Fruit fly (Drosophila melanogaster) whole organism, embryonic: ENCODE measurements around the gene CG2145.

ENCODE experiments used
- Antp ChIP-seq: fragments of 200-800 bp; sonication (Bioruptor generic); optimal IDR thresholded peaks from 3 replicates; lab custom pipeline; 2016; ENCODE audit warnings: missing biosample characterization, missing genetic modification characterization
- Bteb2 ChIP-seq: fragments of 200-800 bp; sonication (Bioruptor generic); optimal IDR thresholded peaks from 2 replicates; lab custom pipeline; 2016; ENCODE audit warnings: missing biosample characterization, missing genetic modification characterization
- CG10321 ChIP-seq: fragments of 200-800 bp; sonication (Bioruptor generic); IDR thresholded peaks from 2 replicates; pipeline ENCODE4 v1.3.6; 2022; ENCODE audit warnings: missing biosample characterization, missing genetic modification characterization
- CG12236 ChIP-seq: fragments of 200-800 bp; sonication (Bioruptor generic); optimal IDR thresholded peaks from 2 replicates; lab custom pipeline; 2016; ENCODE audit warnings: missing biosample characterization, missing genetic modification characterization
- CG13123 ChIP-seq: fragments of 200-800 bp; sonication (Bioruptor generic); optimal IDR thresholded peaks from 2 replicates; lab custom pipeline; 2016; ENCODE audit warnings: missing biosample characterization, missing genetic modification characterization
- CG1647 ChIP-seq: fragments of 200-800 bp; sonication (Bioruptor generic); optimal IDR thresholded peaks from 3 replicates; lab custom pipeline; 2016; ENCODE audit warnings: missing biosample characterization, missing genetic modification characterization
- CG1832 ChIP-seq: fragments of 200-800 bp; sonication (Bioruptor generic); optimal IDR thresholded peaks from 2 replicates; lab custom pipeline; 2017; ENCODE audit warnings: missing biosample characterization, mild to moderate bottlenecking, missing genetic modification characterization, inconsistent platforms
- CG31441 ChIP-seq: fragments of 200-800 bp; sonication (Bioruptor generic); IDR thresholded peaks from 2 replicates; pipeline ENCODE4 v1.3.6; 2022; ENCODE audit warnings: missing biosample characterization, missing genetic modification characterization
- CG32767 ChIP-seq: fragments of 200-800 bp; sonication (Bioruptor generic); IDR thresholded peaks from 2 replicates; pipeline ENCODE4 v1.3.6; 2022; ENCODE audit warnings: missing biosample characterization, missing genetic modification characterization
- CG33557 ChIP-seq: fragments of 200-800 bp; sonication (Bioruptor generic); optimal IDR thresholded peaks from 2 replicates; lab custom pipeline; 2019; ENCODE audit warnings: missing biosample characterization, mild to moderate bottlenecking, missing genetic modification characterization, moderate library complexity
- CG34376 ChIP-seq: fragments of 200-800 bp; sonication (Bioruptor generic); optimal IDR thresholded peaks from 2 replicates; lab custom pipeline; 2018; ENCODE audit warnings: missing biosample characterization, mild to moderate bottlenecking, missing genetic modification characterization
- CG42726 ChIP-seq: fragments of 200-800 bp; sonication (Bioruptor generic); IDR thresholded peaks from 2 replicates; pipeline ENCODE4 v1.3.6; 2022; ENCODE audit warnings: missing biosample characterization, missing genetic modification characterization; ENCODE audit not compliant: partially characterized antibody
- CG4328 ChIP-seq: fragments of 200-800 bp; sonication (Bioruptor generic); optimal IDR thresholded peaks from 3 replicates; lab custom pipeline; 2017; ENCODE audit warnings: missing biosample characterization, missing genetic modification reagents, missing genetic modification characterization
- CG4730 ChIP-seq: fragments of 200-800 bp; sonication (Bioruptor generic); IDR thresholded peaks from 2 replicates; pipeline ENCODE4 v1.3.6; 2022; ENCODE audit warnings: missing biosample characterization, missing genetic modification characterization
- CG5245 ChIP-seq: fragments of 200-800 bp; sonication (Bioruptor generic); optimal IDR thresholded peaks from 3 replicates; lab custom pipeline; 2016; ENCODE audit warnings: missing biosample characterization, missing genetic modification characterization
- CG6254 ChIP-seq: fragments of 200-800 bp; sonication (Bioruptor generic); optimal IDR thresholded peaks from 3 replicates; lab custom pipeline; 2017; ENCODE audit warnings: mild to moderate bottlenecking, missing biosample characterization, missing genetic modification reagents, missing genetic modification characterization
- CG6654 ChIP-seq: fragments of 200-800 bp; sonication (Bioruptor generic); optimal IDR thresholded peaks from 2 replicates; lab custom pipeline; 2017; ENCODE audit warnings: missing biosample characterization, mild to moderate bottlenecking, missing genetic modification characterization
- CG6791 ChIP-seq: fragments of 200-800 bp; sonication (Bioruptor generic); IDR thresholded peaks from 3 replicates; pipeline ENCODE4 v1.3.6; 2022; ENCODE audit warnings: missing biosample characterization, missing genetic modification characterization; ENCODE audit not compliant: partially characterized antibody
- CG8281 ChIP-seq: fragments of 200-800 bp; sonication (Bioruptor generic); optimal IDR thresholded peaks from 2 replicates; lab custom pipeline; 2018; ENCODE audit warnings: missing biosample characterization, mild to moderate bottlenecking, missing genetic modification characterization, moderate library complexity
- CG8290 ChIP-seq, 3 experiments: fragments of 200-800 bp; sonication (Bioruptor generic); optimal IDR thresholded peaks; 2 replicates each; lab custom pipeline; 2016 to 2019; ENCODE audit warnings: missing biosample characterization in 3 of 3, missing genetic modification characterization in 3 of 3, mild to moderate bottlenecking in 2 of 3, moderate library complexity in 1 of 3
- CG8478 ChIP-seq: fragments of >200 bp; optimal IDR thresholded peaks from 2 replicates; lab custom pipeline; 2018
- CTCF ChIP-seq: fragments of 200-800 bp; sonication (Bioruptor generic); optimal IDR thresholded peaks from 2 replicates; lab custom pipeline; 2017; ENCODE audit warnings: missing biosample characterization, mild to moderate bottlenecking, missing genetic modification characterization, moderate library complexity
- Chrac-16 ChIP-seq: fragments of 200-800 bp; sonication (Bioruptor generic); optimal IDR thresholded peaks from 3 replicates; lab custom pipeline; 2016; ENCODE audit warnings: missing biosample characterization, missing genetic modification characterization
- D ChIP-seq, 2 experiments: fragments of 200-800 bp in 1 of 2; fragments of >200 bp in 1 of 2; sonication (Bioruptor generic) in 1 of 2; optimal IDR thresholded peaks; 2 replicates in 1 of 2; 3 replicates in 1 of 2; lab custom pipeline; 2017; ENCODE audit warnings: mild to moderate bottlenecking in 1 of 2, missing biosample characterization in 1 of 2, missing genetic modification characterization in 1 of 2, missing genetic modification reagents in 1 of 2
- Dip2 ChIP-seq: fragments of 200-800 bp; sonication (Bioruptor generic); IDR thresholded peaks from 2 replicates; pipeline ENCODE4 v1.3.6; 2022; ENCODE audit warnings: missing biosample characterization, missing genetic modification characterization
- E2f2 ChIP-seq: fragments of 200-800 bp; sonication (Bioruptor generic); IDR thresholded peaks from 2 replicates; pipeline ENCODE4 v1.3.6; 2022; ENCODE audit warnings: missing biosample characterization, missing genetic modification characterization
- Hand ChIP-seq: fragments of 200-800 bp; sonication (Bioruptor generic); optimal IDR thresholded peaks from 2 replicates; lab custom pipeline; 2017; ENCODE audit warnings: mild to moderate bottlenecking, missing biosample characterization, missing genetic modification reagents, missing genetic modification characterization
- HmgD ChIP-seq: fragments of 200-800 bp; sonication (Bioruptor generic); optimal IDR thresholded peaks from 3 replicates; lab custom pipeline; 2016; ENCODE audit warnings: missing biosample characterization, missing genetic modification characterization
- Jarid2 ChIP-seq: fragments of 200-800 bp; sonication (Bioruptor generic); optimal IDR thresholded peaks from 3 replicates; lab custom pipeline; 2017; ENCODE audit warnings: mild to moderate bottlenecking, missing biosample characterization, missing genetic modification reagents, missing genetic modification characterization
- Lpt ChIP-seq: fragments of >200 bp; optimal IDR thresholded peaks from 2 replicates; lab custom pipeline; 2018; ENCODE audit warnings: missing biosample characterization, missing genetic modification characterization
- Max ChIP-seq: fragments of 200-800 bp; sonication (Bioruptor generic); optimal IDR thresholded peaks from 2 replicates; lab custom pipeline; 2016; ENCODE audit warnings: missing biosample characterization, mild to moderate bottlenecking, missing genetic modification characterization
- NK7.1 ChIP-seq: fragments of 200-800 bp; sonication (Bioruptor generic); optimal IDR thresholded peaks from 3 replicates; lab custom pipeline; 2016; ENCODE audit warnings: missing biosample characterization, missing genetic modification characterization
- Neu2 ChIP-seq: fragments of 200-800 bp; sonication (Bioruptor generic); optimal IDR thresholded peaks from 3 replicates; lab custom pipeline; 2016; ENCODE audit warnings: missing biosample characterization, missing genetic modification characterization, borderline replicate concordance
- bbx ChIP-seq: fragments of 200-800 bp; sonication (Bioruptor generic); IDR thresholded peaks from 2 replicates; pipeline ENCODE4 v1.3.6; 2022; ENCODE audit warnings: missing biosample characterization, missing genetic modification characterization; ENCODE audit not compliant: partially characterized antibody
- caup ChIP-seq: fragments of 200-800 bp; sonication (Bioruptor generic); optimal IDR thresholded peaks from 3 replicates; lab custom pipeline; 2017; ENCODE audit warnings: missing biosample characterization, mild to moderate bottlenecking, missing genetic modification characterization, moderate library complexity; ENCODE audit not compliant: severe bottlenecking
- emc ChIP-seq: fragments of 200-800 bp; sonication (Bioruptor generic); optimal IDR thresholded peaks from 2 replicates; lab custom pipeline; 2016; ENCODE audit warnings: missing biosample characterization, missing genetic modification characterization
- gsb ChIP-seq: fragments of 200-800 bp; sonication (Bioruptor generic); IDR thresholded peaks from 2 replicates; pipeline ENCODE4 v1.3.6; 2022; ENCODE audit warnings: missing biosample characterization, missing genetic modification characterization
- ind ChIP-seq: fragments of 200-800 bp; sonication (Bioruptor generic); optimal IDR thresholded peaks from 3 replicates; lab custom pipeline; 2016; ENCODE audit warnings: missing biosample characterization, missing genetic modification characterization
- lab ChIP-seq: fragments of 200-800 bp; sonication (Bioruptor generic); optimal IDR thresholded peaks from 3 replicates; lab custom pipeline; 2017; ENCODE audit warnings: missing biosample characterization, missing genetic modification characterization, mild to moderate bottlenecking, moderate library complexity, missing genetic modification reagents
- pho ChIP-seq: fragments of 200-800 bp; sonication (Bioruptor generic); optimal IDR thresholded peaks from 2 replicates; lab custom pipeline; 2016; ENCODE audit warnings: missing biosample characterization, missing genetic modification characterization
- psq ChIP-seq: fragments of 200-800 bp; sonication (Bioruptor generic); optimal IDR thresholded peaks from 2 replicates; lab custom pipeline; 2017; ENCODE audit warnings: missing biosample characterization, missing genetic modification characterization
- ranshi ChIP-seq: fragments of 200-800 bp; sonication (Bioruptor generic); IDR thresholded peaks from 2 replicates; pipeline ENCODE4 v1.3.6; 2022; ENCODE audit warnings: missing biosample characterization, missing genetic modification characterization
- rib ChIP-seq: fragments of 200-800 bp; sonication (Bioruptor generic); IDR thresholded peaks from 2 replicates; pipeline ENCODE4 v1.3.6; 2022; ENCODE audit warnings: missing biosample characterization, missing genetic modification characterization
- sd ChIP-seq: fragments of 200-800 bp; sonication (Bioruptor generic); optimal IDR thresholded peaks from 3 replicates; lab custom pipeline; 2018; ENCODE audit warnings: missing biosample characterization, mild to moderate bottlenecking, missing genetic modification characterization, moderate library complexity
- shn ChIP-seq: fragments of 200-800 bp; sonication (Bioruptor generic); optimal IDR thresholded peaks from 3 replicates; lab custom pipeline; 2016; ENCODE audit warnings: missing biosample characterization, missing genetic modification characterization
- sr ChIP-seq: fragments of 200-800 bp; sonication (Bioruptor generic); IDR thresholded peaks from 3 replicates; pipeline ENCODE4 v1.3.6; 2022; ENCODE audit warnings: missing biosample characterization, missing genetic modification characterization
- ssp ChIP-seq: fragments of 200-800 bp; sonication (Bioruptor generic); IDR thresholded peaks from 2 replicates; pipeline ENCODE4 v1.3.6; 2022; ENCODE audit warnings: missing biosample characterization, missing genetic modification characterization
- stc ChIP-seq: fragments of 200-800 bp; sonication (Bioruptor generic); IDR thresholded peaks from 2 replicates; pipeline ENCODE4 v1.3.6; 2022; ENCODE audit warnings: missing biosample characterization, missing genetic modification characterization
- vfl ChIP-seq: fragments of 200-800 bp; sonication (Bioruptor generic); optimal IDR thresholded peaks from 2 replicates; lab custom pipeline; 2016; ENCODE audit warnings: missing biosample characterization, missing genetic modification characterization
- wor ChIP-seq: fragments of 200-800 bp; sonication (Bioruptor generic); IDR thresholded peaks from 2 replicates; pipeline ENCODE4 v1.3.6; 2022; ENCODE audit warnings: missing biosample characterization, missing genetic modification characterization
- zf30C ChIP-seq: fragments of 200-800 bp; sonication (Bioruptor generic); optimal IDR thresholded peaks from 3 replicates; lab custom pipeline; 2018; ENCODE audit warnings: missing biosample characterization, mild to moderate bottlenecking, missing genetic modification characterization

The CG2145 gene

DNA sequence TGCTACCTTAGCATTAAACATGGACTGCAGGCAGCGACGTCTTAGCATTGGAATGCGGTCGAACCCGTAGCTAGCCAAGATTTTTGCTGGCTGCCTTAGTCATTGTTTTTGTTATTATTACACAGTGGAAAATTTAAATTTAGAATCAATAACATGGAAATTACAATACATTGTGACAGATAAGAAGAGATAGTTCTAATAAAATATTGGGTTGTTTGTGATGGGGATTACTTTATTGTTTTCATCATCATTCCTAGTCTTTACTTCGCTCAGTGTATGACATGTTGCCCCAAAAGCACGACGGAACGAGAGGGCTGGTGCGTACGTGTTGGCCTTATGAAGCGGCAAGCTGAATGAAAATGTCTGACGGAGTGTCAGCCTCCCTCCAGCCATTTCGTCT, 9.4 kb downstream of the CG2145 start (continued):
- TF ChIP-seq Max (GFP tag; lab: Kevin White, UChicago), result peak; percentile 59
- TF ChIP-seq bbx (GFP tag; lab: Robert Waterston, UW), result no peak
- peak; percentile 54 for TF ChIP-seq CG12236 (GFP tag; lab: Kevin White, UChicago)
- no peak for TF ChIP-seq CG1832 (GFP tag; lab: Kevin White, UChicago)
- TF ChIP-seq CG8478, result no peak
- peak; percentile 82 for TF ChIP-seq caup
- TF ChIP-seq CG6654, result peak; percentile 40
- no peak for TF ChIP-seq CG42726 (GFP tag; lab: Robert Waterston, UW)
- no peak for TF ChIP-seq Lpt (GFP tag; lab: Kevin White, UChicago)
- TF ChIP-seq Antp (GFP tag; lab: Kevin White, UChicago), result peak; percentile 73
- TF ChIP-seq CG6791 (GFP tag; lab: Robert Waterston, UW), result no peak
- peak; percentile 98 for TF ChIP-seq sd (tag; lab: Kevin White, UChicago)
- TF ChIP-seq emc (GFP tag; lab: Kevin White, UChicago), result peak; percentile 39
- peak; percentile 78 for TF ChIP-seq wor
- TF ChIP-seq CG13123 (GFP tag; lab: Kevin White, UChicago), result peak; percentile 64
- peak; percentile 58; the same call in 1 of the 3 replicates for TF ChIP-seq sr (GFP tag; lab: Robert Waterston, UW)
- TF ChIP-seq Bteb2 (GFP tag; lab: Kevin White, UChicago), result peak; percentile 72
- TF ChIP-seq CG8281 (tag; lab: Kevin White, UChicago), result peak; percentile 63
- TF ChIP-seq stc (GFP tag; lab: Robert Waterston, UW), result peak; percentile 91
- TF ChIP-seq D (optimal IDR thresholded peaks at IDR 0.05; lab: Kevin White, UChicago), result no peak
- TF ChIP-seq D (GFP tag; optimal IDR thresholded peaks at IDR 0.05; lab: Kevin White, UChicago), result peak; percentile 70
- TF ChIP-seq rib (GFP tag; lab: Robert Waterston, UW), result peak; percentile 67; the same call in 1 of the 2 replicates
- peak; percentile 73 for TF ChIP-seq CG5245 (GFP tag; lab: Kevin White, UChicago)
- peak; percentile 33 for TF ChIP-seq vfl (GFP tag; lab: Kevin White, UChicago)
- TF ChIP-seq lab, result peak; percentile 90
- peak; percentile 84 for TF ChIP-seq ind (GFP tag; lab: Kevin White, UChicago)
- no peak for TF ChIP-seq HmgD (GFP tag; lab: Kevin White, UChicago)
- peak; percentile 74 for TF ChIP-seq CG32767 (GFP tag; lab: Robert Waterston, UW)
- peak; percentile 88 for TF ChIP-seq CG31441 (GFP tag; lab: Robert Waterston, UW)
- peak; percentile 32 for TF ChIP-seq CTCF (GFP tag; lab: Kevin White, UChicago)
- peak; percentile 67 for TF ChIP-seq zf30C (GFP tag; lab: Kevin White, UChicago)
- peak; percentile 62 for TF ChIP-seq shn (GFP tag; lab: Kevin White, UChicago)
- TF ChIP-seq Neu2 (GFP tag; lab: Kevin White, UChicago), result no peak
- TF ChIP-seq CG10321 (GFP tag; lab: Robert Waterston, UW), result peak; percentile 36; the same call in 1 of the 2 replicates
- peak; percentile 81 for TF ChIP-seq ranshi (GFP tag; lab: Robert Waterston, UW)
- peak; percentile 76 for TF ChIP-seq Chrac-16 (GFP tag; lab: Kevin White, UChicago)
- TF ChIP-seq E2f2 (GFP tag; lab: Robert Waterston, UW), result peak; percentile 56; the same call in 1 of the 2 replicates
- peak; percentile 73 for TF ChIP-seq gsb (GFP tag; lab: Robert Waterston, UW)
- peak; percentile 75 for TF ChIP-seq CG1647 (GFP tag; lab: Kevin White, UChicago)
- TF ChIP-seq CG34376 (GFP tag; lab: Kevin White, UChicago), result peak; percentile 60
- peak; percentile 56 for TF ChIP-seq CG8290 (GFP tag; optimal IDR thresholded peaks at IDR 0.05; lab: Kevin White, UChicago)
- TF ChIP-seq CG8290 (tag; optimal IDR thresholded peaks at IDR 0.05; lab: Kevin White, UChicago), result peak in 1 of 2 experiments; percentile 93
- TF ChIP-seq Dip2, result peak; percentile 36; the same call in 1 of the 2 replicates
- peak; percentile 58 for TF ChIP-seq CG6254 (GFP tag; lab: Kevin White, UChicago)
- peak; percentile 63 for TF ChIP-seq NK7.1
- peak; percentile 68 for TF ChIP-seq CG4730
- peak; percentile 30 for TF ChIP-seq Hand (GFP tag; lab: Kevin White, UChicago)
- TF ChIP-seq CG4328, result peak; percentile 71
- no peak for TF ChIP-seq psq
- TF ChIP-seq CG33557 (GFP tag; lab: Kevin White, UChicago), result peak; percentile 49
- TF ChIP-seq Jarid2 (GFP tag; lab: Kevin White, UChicago), result peak; percentile 8
- TF ChIP-seq pho (GFP tag; lab: Kevin White, UChicago), result peak; percentile 47
- peak; percentile 68 for TF ChIP-seq ssp (GFP tag; lab: Robert Waterston, UW)
